Fruit fly (Drosophila melanogaster) whole organism, adult: ENCODE results near the gene CG33500.

Source experiments
- CG11617 ChIP-seq: fragments of 200-800 bp; sonication (Bioruptor generic); optimal IDR thresholded peaks from 2 replicates; lab custom pipeline; 2017; ENCODE audit warnings: mild to moderate bottlenecking, missing biosample characterization, missing genetic modification reagents, missing genetic modification characterization
- CG12768 ChIP-seq: fragments of 200-800 bp; sonication (Bioruptor generic); optimal IDR thresholded peaks from 2 replicates; lab custom pipeline; 2017; ENCODE audit warnings: missing biosample characterization, missing genetic modification characterization, mild to moderate bottlenecking, moderate library complexity, missing genetic modification reagents
- CG14711 ChIP-seq: fragments of 200-800 bp; sonication (Bioruptor generic); optimal IDR thresholded peaks from 2 replicates; lab custom pipeline; 2018; ENCODE audit warnings: missing biosample characterization, mild to moderate bottlenecking, missing genetic modification characterization, moderate library complexity
- CG1620 ChIP-seq: fragments of 200-800 bp; sonication (Bioruptor generic); optimal IDR thresholded peaks from 2 replicates; lab custom pipeline; 2016; ENCODE audit warnings: missing biosample characterization, missing genetic modification characterization
- CG33017 ChIP-seq: fragments of 200-800 bp; sonication (Bioruptor generic); optimal IDR thresholded peaks from 2 replicates; lab custom pipeline; 2018; ENCODE audit warnings: missing biosample characterization, mild to moderate bottlenecking, missing genetic modification characterization, moderate library complexity
- CG5204 ChIP-seq: fragments of 200-800 bp; sonication (Bioruptor generic); optimal IDR thresholded peaks from 2 replicates; lab custom pipeline; 2016; ENCODE audit warnings: missing biosample characterization, missing genetic modification characterization
- CG7045 ChIP-seq: fragments of 200-800 bp; sonication (Bioruptor generic); optimal IDR thresholded peaks from 2 replicates; lab custom pipeline; 2017; ENCODE audit warnings: missing biosample characterization, mild to moderate bottlenecking, missing genetic modification characterization
- CG7101 ChIP-seq: fragments of 200-800 bp; sonication (Bioruptor generic); optimal IDR thresholded peaks from 2 replicates; lab custom pipeline; 2018; ENCODE audit warnings: missing biosample characterization, mild to moderate bottlenecking, missing genetic modification characterization, moderate library complexity
- Clk ChIP-seq: fragments of 200-800 bp; sonication (Bioruptor generic); optimal IDR thresholded peaks from 2 replicates; lab custom pipeline; 2017; ENCODE audit warnings: missing biosample characterization, missing genetic modification characterization
- Crg-1 ChIP-seq: fragments of 200-800 bp; sonication (Bioruptor generic); optimal IDR thresholded peaks from 2 replicates; lab custom pipeline; 2016; ENCODE audit warnings: missing biosample characterization, missing genetic modification characterization
- Hr96 ChIP-seq: fragments of 200-800 bp; sonication (Bioruptor generic); optimal IDR thresholded peaks from 2 replicates; lab custom pipeline; 2016; ENCODE audit warnings: missing biosample characterization, missing genetic modification characterization
- Mnt ChIP-seq: fragments of 200-800 bp; sonication (Bioruptor generic); optimal IDR thresholded peaks from 2 replicates; lab custom pipeline; 2016; ENCODE audit warnings: missing biosample characterization, mild to moderate bottlenecking, missing genetic modification characterization
- bab1 ChIP-seq: fragments of 200-800 bp; sonication (Bioruptor generic); optimal IDR thresholded peaks from 3 replicates; lab custom pipeline; 2019; ENCODE audit warnings: missing biosample characterization, mild to moderate bottlenecking, missing genetic modification characterization, moderate library complexity
- cic ChIP-seq: fragments of 200-800 bp; sonication (Bioruptor generic); optimal IDR thresholded peaks from 2 replicates; lab custom pipeline; 2017; ENCODE audit warnings: missing biosample characterization, mild to moderate bottlenecking, missing genetic modification characterization, moderate library complexity
- cnc ChIP-seq, 2 experiments: fragments of >200 bp; optimal IDR thresholded peaks; 2 replicates each; lab custom pipeline; 2017
- kay ChIP-seq: fragments of 200-800 bp; sonication (Bioruptor generic); peaks from one replicate; lab custom pipeline; 2016; ENCODE audit warnings: missing biosample characterization, missing genetic modification characterization, borderline replicate concordance
- ovo ChIP-seq: fragments of 200-800 bp; sonication (Bioruptor generic); optimal IDR thresholded peaks from 2 replicates; lab custom pipeline; 2016; ENCODE audit warnings: missing biosample characterization, missing genetic modification characterization
- pad ChIP-seq: fragments of 200-800 bp; sonication (Bioruptor generic); optimal IDR thresholded peaks from 3 replicates; lab custom pipeline; 2017; ENCODE audit warnings: missing biosample characterization, missing genetic modification characterization, mild to moderate bottlenecking, moderate library complexity, missing genetic modification reagents
- tj ChIP-seq: fragments of 200-800 bp; sonication (Bioruptor generic); optimal IDR thresholded peaks from 3 replicates; lab custom pipeline; 2017; ENCODE audit warnings: missing biosample characterization, mild to moderate bottlenecking, missing genetic modification characterization, moderate library complexity
- toe ChIP-seq: fragments of 200-800 bp; sonication (Bioruptor generic); optimal IDR thresholded peaks from 2 replicates; lab custom pipeline; 2016; ENCODE audit warnings: missing biosample characterization, missing genetic modification characterization

Gene CG33500

DNA sequence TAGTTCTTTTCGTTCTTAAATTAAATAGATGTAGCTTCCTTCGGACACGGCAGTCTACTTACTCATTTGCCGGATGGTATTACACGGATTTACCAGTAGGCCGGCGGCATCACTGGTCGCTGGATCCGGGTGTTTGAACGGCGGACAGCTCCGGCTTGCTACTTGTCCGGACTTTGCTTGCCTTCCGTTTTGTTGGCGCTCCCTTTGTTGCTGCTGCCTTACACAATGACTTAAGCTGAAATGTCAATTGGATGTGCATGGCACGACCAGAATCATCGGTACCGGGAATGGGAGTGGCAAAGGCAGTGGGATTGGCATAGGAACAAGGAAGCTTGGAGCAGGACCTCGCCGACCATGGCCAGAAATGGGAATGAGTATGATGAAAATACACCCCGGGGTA lies 28.1 kb upstream of the CG33500 start:
- TF ChIP-seq Crg-1 (GFP tag; lab: Kevin White, UChicago) (no peak), ovo (GFP tag; lab: Kevin White, UChicago) (no peak), CG12768 (GFP tag; lab: Kevin White, UChicago) (no peak)

DNA sequence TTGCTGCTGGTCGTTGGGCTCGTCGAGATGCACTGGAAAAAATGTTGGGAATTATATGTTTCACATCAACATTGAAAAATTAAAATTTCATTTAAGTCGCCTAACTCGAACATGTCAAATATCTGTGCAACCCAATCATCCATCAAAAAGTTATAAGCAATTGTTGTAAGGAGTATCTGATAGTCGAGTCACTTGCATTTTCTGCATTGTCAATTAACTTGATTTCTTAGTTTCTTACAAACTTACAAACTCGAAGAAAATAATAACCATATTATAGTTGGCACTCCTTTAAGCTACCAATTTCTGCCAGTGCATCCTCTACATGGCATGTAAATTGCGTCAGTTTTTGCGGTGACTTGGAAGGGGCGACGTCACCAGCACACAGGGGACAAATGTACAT lies 25.3 kb upstream of the CG33500 start:
- TF ChIP-seq Crg-1 (GFP tag; lab: Kevin White, UChicago) (no peak), Clk (GFP tag; lab: Kevin White, UChicago) (no peak), CG11617 (no peak), tj (GFP tag; lab: Kevin White, UChicago) (no peak), CG1620 (GFP tag; lab: Kevin White, UChicago) (no peak), cic (GFP tag; lab: Kevin White, UChicago) (no peak), CG7101 (tag; lab: Kevin White, UChicago) (no peak), bab1 (no peak), cnc (optimal IDR thresholded peaks at IDR 0.05; lab: Kevin White, UChicago) (no peak), kay (GFP tag; lab: Kevin White, UChicago) (no peak), toe (GFP tag; lab: Kevin White, UChicago) (no peak)

dm6 chr3L:11484483-11484882 lies 24.0 kb upstream of the CG33500 start:
- no peak for TF ChIP-seq Hr96
- TF ChIP-seq CG33017 (tag; lab: Kevin White, UChicago), result no peak
- no peak for TF ChIP-seq Crg-1 (GFP tag; lab: Kevin White, UChicago)

DNA sequence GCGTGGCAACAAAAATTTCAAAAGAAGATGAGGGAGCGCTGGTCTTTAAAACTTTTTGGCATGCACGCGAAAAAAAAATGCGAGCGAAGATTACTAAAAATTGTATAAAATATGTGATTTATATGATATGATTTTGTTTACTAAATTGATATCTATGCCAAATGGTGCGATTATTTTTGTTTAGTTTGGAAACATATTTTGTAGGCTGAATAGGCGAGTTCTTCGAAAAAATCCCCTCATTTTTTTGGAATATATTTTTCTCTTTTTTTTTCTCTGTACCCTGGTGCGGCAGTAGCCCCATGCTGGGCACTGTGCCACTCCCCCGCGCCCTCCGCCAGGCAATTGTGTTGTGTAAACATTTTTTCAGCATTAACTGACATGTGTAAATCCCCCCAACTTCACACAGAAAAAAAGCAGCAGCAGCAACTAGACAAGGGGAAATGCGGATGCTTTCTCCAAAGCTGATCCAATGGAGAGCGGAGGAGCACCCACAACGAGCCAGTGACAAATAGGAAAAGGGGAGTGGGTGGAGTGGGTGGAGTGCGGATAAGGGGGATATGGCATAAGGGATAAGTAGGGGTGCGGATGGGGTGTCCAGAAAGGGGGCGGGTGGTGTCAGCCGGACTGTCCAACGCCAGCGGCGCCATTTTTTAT lies 22.4 kb upstream of the CG33500 start:
- no peak for TF ChIP-seq cnc (optimal IDR thresholded peaks at IDR 0.05; lab: Kevin White, UChicago)
- TF ChIP-seq kay (GFP tag; lab: Kevin White, UChicago), result peak; percentile 16

- TF ChIP-seq Clk (GFP tag; lab: Kevin White, UChicago), result no peak
- TF ChIP-seq bab1, result peak; percentile 74
- TF ChIP-seq cic (GFP tag; lab: Kevin White, UChicago), result peak; percentile 60
- TF ChIP-seq CG1620 (GFP tag; lab: Kevin White, UChicago), result peak; percentile 18
- TF ChIP-seq Mnt, result peak; percentile 59
- no peak for TF ChIP-seq CG7045 (GFP tag; lab: Kevin White, UChicago)
- TF ChIP-seq CG11617, result peak; percentile 56
- peak; percentile 32 for TF ChIP-seq ovo (GFP tag; lab: Kevin White, UChicago)
- TF ChIP-seq tj (GFP tag; lab: Kevin White, UChicago), result peak; percentile 83
- no peak for TF ChIP-seq Hr96
- peak; percentile 31 for TF ChIP-seq CG14711 (tag; lab: Kevin White, UChicago)
- peak; percentile 4 for TF ChIP-seq Crg-1 (GFP tag; lab: Kevin White, UChicago)
- TF ChIP-seq CG5204, result no peak
- no peak for TF ChIP-seq toe (GFP tag; lab: Kevin White, UChicago)
- peak; percentile 74 for TF ChIP-seq pad (GFP tag; lab: Kevin White, UChicago)
- TF ChIP-seq CG33017 (tag; lab: Kevin White, UChicago), result peak; percentile 42
- no peak for TF ChIP-seq cnc (optimal IDR thresholded peaks at IDR 0.05; lab: Kevin White, UChicago)
- peak; percentile 27 for TF ChIP-seq CG12768 (GFP tag; lab: Kevin White, UChicago)
- TF ChIP-seq kay (GFP tag; lab: Kevin White, UChicago), result no peak
- peak; percentile 50 for TF ChIP-seq CG7101 (tag; lab: Kevin White, UChicago)
Measured at dm6 chr3L:11487327-11487973, 21.0 kb upstream of the CG33500 start, which contains the start of gene chrb. Gene chrb, plus strand, starts transcription at chr3L:11487550.

DNA sequence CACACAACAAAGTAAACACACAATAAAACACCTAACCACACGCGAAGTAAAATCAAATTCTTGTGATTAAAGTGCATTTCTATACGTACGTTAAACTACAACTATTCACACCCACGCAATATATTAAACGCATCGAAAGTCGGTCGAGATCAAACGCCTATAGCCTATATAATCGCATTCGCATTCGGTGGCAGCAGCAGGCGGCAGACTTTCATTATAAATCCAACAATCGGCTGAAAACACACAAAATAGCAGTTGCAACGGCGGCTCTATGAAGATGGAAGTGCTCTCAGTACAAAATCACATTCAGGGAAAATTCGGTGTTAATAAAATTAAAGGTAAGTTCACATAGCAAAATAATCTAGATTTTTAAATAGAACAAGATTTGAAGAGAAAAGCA lies 20.2 kb upstream of the CG33500 start:
- TF ChIP-seq Crg-1 (GFP tag; lab: Kevin White, UChicago), result no peak
- no peak for TF ChIP-seq CG12768 (GFP tag; lab: Kevin White, UChicago)
- no peak for TF ChIP-seq CG33017 (tag; lab: Kevin White, UChicago)
- no peak for TF ChIP-seq CG5204

- TF ChIP-seq cic (GFP tag; lab: Kevin White, UChicago) (no peak), ovo (GFP tag; lab: Kevin White, UChicago) (no peak), tj (GFP tag; lab: Kevin White, UChicago) (no peak), Mnt (no peak), CG7045 (GFP tag; lab: Kevin White, UChicago) (no peak), pad (GFP tag; lab: Kevin White, UChicago) (no peak), CG5204 (no peak), CG12768 (GFP tag; lab: Kevin White, UChicago) (no peak), CG11617 (no peak), bab1 (no peak), kay (GFP tag; lab: Kevin White, UChicago) (no peak), toe (GFP tag; lab: Kevin White, UChicago) (no peak), CG1620 (GFP tag; lab: Kevin White, UChicago) (no peak), Crg-1 (GFP tag; lab: Kevin White, UChicago) (no peak), Hr96 (no peak), CG7101 (tag; lab: Kevin White, UChicago) (no peak)
Measured at dm6 chr3L:11489489-11489888, 18.9 kb upstream of the CG33500 start.
